Worm (Caenorhabditis elegans): Measurements from ENCODE around the gene Y39B6A.25.
A peak's percentile ranks its signal among the peaks of the same experiment; 100 is the strongest.

The Y39B6A.25 gene

ce11 chrV:19053281-19053680, 27.0 kb downstream of the Y39B6A.25 start (continued):
- no peak for TF ChIP-seq athp-1 (tag; optimal IDR thresholded peaks at IDR 0.05)
- TF ChIP-seq nhr-80 (tag; optimal IDR thresholded peaks at IDR 0.05): peak; percentile 74
- TF ChIP-seq C17E4.6 (GFP tag; IDR thresholded peaks at IDR 0.05): no peak
- TF ChIP-seq F52B5.7 (tag; optimal IDR thresholded peaks at IDR 0.05): no peak
- TF ChIP-seq hmg-1.2 (GFP tag; IDR thresholded peaks at IDR 0.05): no peak
- TF ChIP-seq zim-3 (tag; optimal IDR thresholded peaks at IDR 0.05): no peak
- TF ChIP-seq ztf-18 (tag; optimal IDR thresholded peaks at IDR 0.05): no peak
- no peak for TF ChIP-seq bed-1 (GFP tag; IDR thresholded peaks at IDR 0.05)
- no peak for TF ChIP-seq chd-7 (tag; optimal IDR thresholded peaks at IDR 0.05)
- TF ChIP-seq hsf-1 (GFP tag; IDR thresholded peaks at IDR 0.05): no peak
- no peak for TF ChIP-seq lin-54 (GFP tag; optimal IDR thresholded peaks at IDR 0.05)
- no peak for TF ChIP-seq rcor-1 (GFP tag; IDR thresholded peaks at IDR 0.05)
- TF ChIP-seq egl-44 (GFP tag; IDR thresholded peaks at IDR 0.05): no peak
- no peak for TF ChIP-seq lin-35 (GFP tag; optimal IDR thresholded peaks at IDR 0.05)
- TF ChIP-seq F57C9.4 (tag; optimal IDR thresholded peaks at IDR 0.05): no peak
- TF ChIP-seq nfya-2 (GFP tag; IDR thresholded peaks at IDR 0.05): no peak
- TF ChIP-seq attf-5 (GFP tag; optimal IDR thresholded peaks at IDR 0.05): peak; percentile 26
- no peak for TF ChIP-seq ztf-6 (GFP tag; IDR thresholded peaks at IDR 0.05)
- no peak for TF ChIP-seq hmg-20 (GFP tag; IDR thresholded peaks at IDR 0.05)
- TF ChIP-seq pbrm-1 (GFP tag; IDR thresholded peaks at IDR 0.05): no peak
- TF ChIP-seq zfh-2 (GFP tag; conservative IDR thresholded peaks at IDR 0.05): no peak
- no peak for TF ChIP-seq hlh-26 (GFP tag; conservative IDR thresholded peaks at IDR 0.05)
- no peak for TF ChIP-seq lin-40 (tag; optimal IDR thresholded peaks at IDR 0.05)
- TF ChIP-seq cebp-1 (GFP tag; IDR thresholded peaks at IDR 0.05): no peak
- TF ChIP-seq cebp-1 (tag; optimal IDR thresholded peaks at IDR 0.05): peak; percentile 19
- no peak for TF ChIP-seq F55B11.4 (tag; optimal IDR thresholded peaks at IDR 0.05; ENCODE audit: borderline replicate concordance, insufficient read depth)
- no peak for TF ChIP-seq lin-26 (GFP tag; IDR thresholded peaks at IDR 0.05)
- TF ChIP-seq tbp1 (GFP tag; optimal IDR thresholded peaks at IDR 0.05): peak; percentile 21
- TF ChIP-seq nhr-179 (tag; optimal IDR thresholded peaks at IDR 0.05): no peak
- TF ChIP-seq mcd-1 (GFP tag; IDR thresholded peaks at IDR 0.05): no peak

ce11 chrV:19057602-19058001, 31.3 kb downstream of the Y39B6A.25 start:
- TF ChIP-seq B0019.2 (GFP tag; conservative IDR thresholded peaks at IDR 0.05) (no peak), F55B11.4 (tag; optimal IDR thresholded peaks at IDR 0.05; ENCODE audit: borderline replicate concordance, insufficient read depth) (no peak), snpc-1.3 (tag; optimal IDR thresholded peaks at IDR 0.05; ENCODE audit: insufficient read depth) (no peak), lin-54 (GFP tag; optimal IDR thresholded peaks at IDR 0.05) (no peak), snpc-4 (GFP tag; optimal IDR thresholded peaks at IDR 0.05) (no peak), snpc-4 (tag; optimal IDR thresholded peaks at IDR 0.05) (no peak), dpff-1 (tag; optimal IDR thresholded peaks at IDR 0.05) (no peak), akir-1 (GFP tag; optimal IDR thresholded peaks at IDR 0.05) (no peak), unc-130 (GFP tag; optimal IDR thresholded peaks at IDR 0.05) (no peak), hlh-12 (tag; optimal IDR thresholded peaks at IDR 0.05) (no peak), F39B2.1 (GFP tag; IDR thresholded peaks at IDR 0.05) (no peak)

- TF ChIP-seq cebp-1 (GFP tag; IDR thresholded peaks at IDR 0.05) (no peak), cebp-1 (tag; optimal IDR thresholded peaks at IDR 0.05) (no peak), ceh-27 (GFP tag; optimal IDR thresholded peaks at IDR 0.05) (no peak), sptf-2 (GFP tag; optimal IDR thresholded peaks at IDR 0.05) (no peak), mes-4 (tag; optimal IDR thresholded peaks at IDR 0.05) (no peak), T26A5.8 (tag; optimal IDR thresholded peaks at IDR 0.05) (no peak), ztf-18 (tag; optimal IDR thresholded peaks at IDR 0.05) (peak; percentile 1), chd-7 (tag; optimal IDR thresholded peaks at IDR 0.05) (no peak), nhr-80 (tag; optimal IDR thresholded peaks at IDR 0.05) (no peak), rpc-1 (optimal IDR thresholded peaks at IDR 0.05) (peak; percentile 32), rpc-1 (tag; optimal IDR thresholded peaks at IDR 0.05) (peak; percentile 65), B0261.1 (tag; optimal IDR thresholded peaks at IDR 0.05) (peak; percentile 26), tbp1 (GFP tag; optimal IDR thresholded peaks at IDR 0.05) (peak; percentile 68)
Measured at ce11 chrV:19058086-19058485, 31.8 kb downstream of the Y39B6A.25 start.

All from whole organism, young adult.